Worm (Caenorhabditis elegans): Measurements from ENCODE around the gene K02D10.8.
A peak's percentile ranks its signal among the peaks of the same experiment; 100 is the strongest.

Gene K02D10.8

DNA sequence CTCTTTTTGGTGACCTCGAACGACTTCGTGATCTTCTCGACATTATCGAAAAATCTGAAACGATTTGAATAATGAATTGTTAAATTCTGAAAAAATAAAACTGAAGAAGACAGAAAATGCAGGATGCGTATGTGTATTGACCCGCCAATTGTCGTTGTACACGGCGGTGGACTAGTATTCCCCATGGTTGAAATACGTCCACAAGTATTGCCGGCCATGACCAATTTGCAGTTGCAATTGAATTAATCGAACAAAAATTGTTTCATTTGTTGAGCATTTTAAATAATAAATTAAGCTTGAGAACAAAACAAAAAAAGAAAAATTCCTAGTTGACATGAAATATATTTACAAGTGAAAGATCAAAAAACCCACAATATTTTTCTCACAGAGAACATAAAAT, 43.1 kb downstream of the K02D10.8 start, which contains the start of gene F44E2.3:
Gene F44E2.3, minus strand, starts transcription at position 61 of the 400 bp plus-strand sequence.
- no peak for TF ChIP-seq sma-9 (GFP tag; optimal IDR thresholded peaks at IDR 0.05)
- no peak for TF ChIP-seq sma-9 (tag; optimal IDR thresholded peaks at IDR 0.05)
- TF ChIP-seq C34F6.9 (tag; optimal IDR thresholded peaks at IDR 0.05): peak; percentile 10
- TF ChIP-seq nhr-11 (tag; optimal IDR thresholded peaks at IDR 0.05): no peak
- TF ChIP-seq F13H6.1 (tag; optimal IDR thresholded peaks at IDR 0.05): no peak
- peak; percentile 38 for TF ChIP-seq unc-55 (GFP tag; optimal IDR thresholded peaks at IDR 0.05)
- no peak for TF ChIP-seq skn-1 (tag; optimal IDR thresholded peaks at IDR 0.05)
- TF ChIP-seq unc-39 (tag; optimal IDR thresholded peaks at IDR 0.05): no peak
- TF ChIP-seq blmp-1 (tag; optimal IDR thresholded peaks at IDR 0.05; ENCODE audit: insufficient read depth): no peak
- no peak for TF ChIP-seq sma-3 (GFP tag; optimal IDR thresholded peaks at IDR 0.05)
- peak; percentile 1 for TF ChIP-seq fos-1 (tag; optimal IDR thresholded peaks at IDR 0.05)

ce11 chrIII:8831059-8831750, 45.0 kb downstream of the K02D10.8 start, which contains the start of gene F44E2.10:
Gene F44E2.10, minus strand, starts transcription at chrIII:8831109.
- TF ChIP-seq zag-1 (tag; optimal IDR thresholded peaks at IDR 0.05) (no peak), R02D3.7 (tag; optimal IDR thresholded peaks at IDR 0.05) (no peak), lin-13 (GFP tag; optimal IDR thresholded peaks at IDR 0.05) (no peak), lin-11 (tag; optimal IDR thresholded peaks at IDR 0.05) (no peak), lsy-2 (tag; optimal IDR thresholded peaks at IDR 0.05) (no peak), nhr-6 (tag; optimal IDR thresholded peaks at IDR 0.05) (no peak), nhr-21 (tag; optimal IDR thresholded peaks at IDR 0.05) (no peak), unc-55 (GFP tag; optimal IDR thresholded peaks at IDR 0.05) (no peak), Y55F3AM.14 (GFP tag; optimal IDR thresholded peaks at IDR 0.05) (no peak), elt-1 (tag; optimal IDR thresholded peaks at IDR 0.05) (no peak), C34F6.9 (tag; optimal IDR thresholded peaks at IDR 0.05) (no peak), gmeb-1 (tag; optimal IDR thresholded peaks at IDR 0.05) (no peak), snpc-4 (tag; optimal IDR thresholded peaks at IDR 0.05) (no peak), nhr-77 (tag; optimal IDR thresholded peaks at IDR 0.05) (no peak), egl-27 (tag; optimal IDR thresholded peaks at IDR 0.05) (no peak), F13H6.1 (tag; optimal IDR thresholded peaks at IDR 0.05) (no peak), lin-39 (tag; optimal IDR thresholded peaks at IDR 0.05) (no peak), sma-9 (GFP tag; optimal IDR thresholded peaks at IDR 0.05) (no peak), sma-9 (tag; optimal IDR thresholded peaks at IDR 0.05) (no peak), ama-1 (optimal IDR thresholded peaks at IDR 0.05) (no peak)

All from whole organism, L2 larva.